Fruit fly (Drosophila melanogaster) whole organism, embryonic: ENCODE data around the gene CG5326.

Experiments used
- Abd-B ChIP-seq: fragments of 200-800 bp; sonication (Bioruptor generic); optimal IDR thresholded peaks from 2 replicates; lab custom pipeline; 2018; ENCODE audit warnings: missing biosample characterization, mild to moderate bottlenecking, missing genetic modification characterization, moderate library complexity
- Aef1 ChIP-seq: fragments of 200-800 bp; sonication (Bioruptor generic); IDR thresholded peaks from 3 replicates; pipeline ENCODE4 v1.3.6; 2022; ENCODE audit warnings: missing biosample characterization, missing genetic modification characterization
- Awh ChIP-seq: fragments of 200-800 bp; sonication (Bioruptor generic); IDR thresholded peaks from 2 replicates; pipeline ENCODE4, ENCODE4 v1.3.6; 2022; ENCODE audit warnings: missing biosample characterization, missing genetic modification characterization
- BtbVII ChIP-seq: fragments of 200-800 bp; sonication (Bioruptor generic); optimal IDR thresholded peaks from 3 replicates; lab custom pipeline; 2017; ENCODE audit warnings: missing biosample characterization, mild to moderate bottlenecking, missing genetic modification characterization
- Bteb2 ChIP-seq: fragments of 200-800 bp; sonication (Bioruptor generic); optimal IDR thresholded peaks from 2 replicates; lab custom pipeline; 2016; ENCODE audit warnings: missing biosample characterization, missing genetic modification characterization
- CG10654 ChIP-seq: fragments of 200-800 bp; sonication (Bioruptor generic); optimal IDR thresholded peaks from 2 replicates; lab custom pipeline; 2016; ENCODE audit warnings: missing biosample characterization, missing genetic modification characterization
- CG12104 ChIP-seq: fragments of 200-800 bp; sonication (Bioruptor generic); optimal IDR thresholded peaks from 3 replicates; lab custom pipeline; 2016; ENCODE audit warnings: missing biosample characterization, missing genetic modification characterization
- CG13287 ChIP-seq: fragments of 200-800 bp; sonication (Bioruptor generic); IDR thresholded peaks from 2 replicates; pipeline ENCODE4 v1.3.6; 2022; ENCODE audit warnings: missing biosample characterization, missing genetic modification characterization; ENCODE audit not compliant: partially characterized antibody
- CG14667 ChIP-seq: fragments of 200-800 bp; sonication (Bioruptor generic); IDR thresholded peaks from 2 replicates; pipeline ENCODE4 v1.3.6; 2022; ENCODE audit warnings: missing biosample characterization, missing genetic modification characterization
- CG15514 ChIP-seq: fragments of 200-800 bp; sonication (Bioruptor generic); optimal IDR thresholded peaks from 3 replicates; lab custom pipeline; 2017; ENCODE audit warnings: missing biosample characterization, missing genetic modification characterization, mild to moderate bottlenecking, moderate library complexity, missing genetic modification reagents
- CG17361 ChIP-seq: fragments of 200-800 bp; sonication (Bioruptor generic); IDR thresholded peaks from 3 replicates; pipeline ENCODE4 v1.3.6; 2022; ENCODE audit warnings: missing biosample characterization, missing genetic modification characterization
- CG32767 ChIP-seq: fragments of 200-800 bp; sonication (Bioruptor generic); IDR thresholded peaks from 2 replicates; pipeline ENCODE4 v1.3.6; 2022; ENCODE audit warnings: missing biosample characterization, missing genetic modification characterization
- CG34224 ChIP-seq: fragments of 200-800 bp; sonication (Bioruptor generic); IDR thresholded peaks from 3 replicates; pipeline ENCODE4 v1.3.6; 2022; ENCODE audit warnings: missing biosample characterization, missing genetic modification characterization; ENCODE audit not compliant: partially characterized antibody
- CG42726 ChIP-seq: fragments of 200-800 bp; sonication (Bioruptor generic); IDR thresholded peaks from 2 replicates; pipeline ENCODE4 v1.3.6; 2022; ENCODE audit warnings: missing biosample characterization, missing genetic modification characterization; ENCODE audit not compliant: partially characterized antibody
- CG4404 ChIP-seq: fragments of 200-800 bp; sonication (Bioruptor generic); IDR thresholded peaks from 2 replicates; pipeline ENCODE4 v1.3.6; 2022; ENCODE audit warnings: missing biosample characterization, missing genetic modification characterization
- CG4707 ChIP-seq: fragments of 200-800 bp; sonication (Bioruptor generic); optimal IDR thresholded peaks from 2 replicates; lab custom pipeline; 2018; ENCODE audit warnings: missing biosample characterization, mild to moderate bottlenecking, missing genetic modification characterization, moderate library complexity
- CG5953 ChIP-seq: fragments of 200-800 bp; sonication (Bioruptor generic); IDR thresholded peaks from 2 replicates; pipeline ENCODE4 v1.3.6; 2022; ENCODE audit warnings: missing biosample characterization, missing genetic modification characterization
- CG7928 ChIP-seq: fragments of 200-800 bp; sonication (Bioruptor generic); optimal IDR thresholded peaks from 2 replicates; lab custom pipeline; 2017; ENCODE audit warnings: missing biosample characterization, mild to moderate bottlenecking, missing genetic modification characterization
- CG8290 ChIP-seq, 3 experiments: fragments of 200-800 bp; sonication (Bioruptor generic); optimal IDR thresholded peaks; 2 replicates each; lab custom pipeline; 2016 to 2019; ENCODE audit warnings: missing biosample characterization in 3 of 3, missing genetic modification characterization in 3 of 3, mild to moderate bottlenecking in 2 of 3, moderate library complexity in 1 of 3
- CG8359 ChIP-seq: fragments of 200-800 bp; sonication (Bioruptor generic); optimal IDR thresholded peaks from 2 replicates; lab custom pipeline; 2017; ENCODE audit warnings: missing biosample characterization, mild to moderate bottlenecking, missing genetic modification characterization, borderline replicate concordance
- Doc3 ChIP-seq: fragments of 200-800 bp; sonication (Bioruptor generic); IDR thresholded peaks from 3 replicates; pipeline ENCODE4 v1.3.6; 2022; ENCODE audit warnings: missing biosample characterization, missing genetic modification characterization; ENCODE audit not compliant: partially characterized antibody
- Dref ChIP-seq: fragments of 200-800 bp; sonication (Bioruptor generic); IDR thresholded peaks from 2 replicates; pipeline ENCODE4 v1.3.6; 2022; ENCODE audit warnings: missing biosample characterization, missing genetic modification characterization
- HLH54F ChIP-seq: fragments of 200-800 bp; sonication (Bioruptor generic); optimal IDR thresholded peaks from 3 replicates; lab custom pipeline; 2016; ENCODE audit warnings: missing biosample characterization, missing genetic modification characterization
- HmgZ ChIP-seq: fragments of 200-800 bp; sonication (Bioruptor generic); optimal IDR thresholded peaks from 2 replicates; lab custom pipeline; 2018; ENCODE audit warnings: missing biosample characterization, mild to moderate bottlenecking, missing genetic modification characterization
- Kr ChIP-seq: fragments of 200-800 bp; sonication (Bioruptor generic); optimal IDR thresholded peaks from 2 replicates; lab custom pipeline; 2017; ENCODE audit warnings: missing biosample characterization, mild to moderate bottlenecking, missing genetic modification characterization
- Mrtf ChIP-seq: fragments of 200-800 bp; sonication (Bioruptor generic); IDR thresholded peaks from 3 replicates; pipeline ENCODE4 v1.3.6; 2022; ENCODE audit warnings: missing biosample characterization, missing genetic modification characterization
- Sry-β ChIP-seq: fragments of 200-800 bp; sonication (Bioruptor generic); optimal IDR thresholded peaks from 2 replicates; lab custom pipeline; 2018; ENCODE audit warnings: missing biosample characterization, mild to moderate bottlenecking, missing genetic modification characterization, moderate library complexity
- Stat92E ChIP-seq, 3 experiments: fragments of >200 bp in 2 of 3; fragments of 200-800 bp in 1 of 3; sonication (Bioruptor generic) in 1 of 3; optimal IDR thresholded peaks; 2 replicates each; lab custom pipeline; 2017 to 2019; ENCODE audit warnings: missing biosample characterization in 3 of 3, missing genetic modification characterization in 3 of 3, mild to moderate bottlenecking in 1 of 3, moderate library complexity in 1 of 3
- Trl ChIP-seq, 3 experiments: fragments of >200 bp in 2 of 3; fragments of 200-800 bp in 1 of 3; sonication (Bioruptor generic) in 1 of 3; optimal IDR thresholded peaks; 2 replicates in 1 of 3; 3 replicates in 2 of 3; lab custom pipeline; 2016 to 2017; ENCODE audit warnings: missing biosample characterization in 1 of 3, missing genetic modification characterization in 1 of 3
- aop ChIP-seq: fragments of 200-800 bp; sonication (Bioruptor generic); IDR thresholded peaks from 2 replicates; pipeline ENCODE4 v1.3.6; 2022; ENCODE audit warnings: missing biosample characterization, missing genetic modification characterization
- ato ChIP-seq: fragments of 200-800 bp; sonication (Bioruptor generic); IDR thresholded peaks from 2 replicates; pipeline ENCODE4 v1.3.6; 2022; ENCODE audit warnings: missing biosample characterization, missing genetic modification characterization; ENCODE audit not compliant: partially characterized antibody
- danr ChIP-seq: fragments of 200-800 bp; sonication (Bioruptor generic); IDR thresholded peaks from 2 replicates; pipeline ENCODE4 v1.3.6; 2022; ENCODE audit warnings: missing biosample characterization, missing genetic modification characterization
- dpn ChIP-seq, 2 experiments: fragments of 200-800 bp; sonication (Bioruptor generic); optimal IDR thresholded peaks; 3 replicates each; lab custom pipeline; 2016; ENCODE audit warnings: missing biosample characterization in 2 of 2, missing genetic modification characterization in 2 of 2
- en ChIP-seq: fragments of 200-800 bp; sonication (Bioruptor generic); optimal IDR thresholded peaks from 2 replicates; lab custom pipeline; 2016; ENCODE audit warnings: missing biosample characterization, missing genetic modification characterization
- gce ChIP-seq: fragments of 200-800 bp; sonication (Bioruptor generic); IDR thresholded peaks from 3 replicates; pipeline ENCODE4 v1.3.6; 2022; ENCODE audit warnings: missing biosample characterization, missing genetic modification characterization
- gcm2 ChIP-seq: fragments of 200-800 bp; sonication (Bioruptor generic); optimal IDR thresholded peaks from 2 replicates; lab custom pipeline; 2016; ENCODE audit warnings: missing biosample characterization, missing genetic modification characterization
- gt ChIP-seq: fragments of 200-800 bp; sonication (Bioruptor generic); IDR thresholded peaks from 2 replicates; pipeline ENCODE4 v1.3.6; 2022; ENCODE audit warnings: missing biosample characterization, missing genetic modification characterization
- her ChIP-seq: fragments of 200-800 bp; sonication (Bioruptor generic); optimal IDR thresholded peaks from 2 replicates; lab custom pipeline; 2016; ENCODE audit warnings: missing biosample characterization, missing genetic modification characterization
- kah ChIP-seq: fragments of 200-800 bp; sonication (Bioruptor generic); optimal IDR thresholded peaks from 2 replicates; lab custom pipeline; 2018; ENCODE audit warnings: missing biosample characterization, mild to moderate bottlenecking, missing genetic modification characterization
- mam ChIP-seq: fragments of 200-800 bp; sonication (Bioruptor generic); optimal IDR thresholded peaks from 3 replicates; lab custom pipeline; 2016; ENCODE audit warnings: missing biosample characterization, missing genetic modification characterization
- repo ChIP-seq: fragments of 200-800 bp; sonication (Bioruptor generic); optimal IDR thresholded peaks from 2 replicates; lab custom pipeline; 2016; ENCODE audit warnings: missing biosample characterization, missing genetic modification characterization
- sens-2 ChIP-seq: fragments of 200-800 bp; sonication (Bioruptor generic); IDR thresholded peaks from 2 replicates; pipeline ENCODE4 v1.3.6; 2022; ENCODE audit warnings: missing biosample characterization, missing genetic modification characterization
- sna ChIP-seq: fragments of 200-800 bp; sonication (Bioruptor generic); IDR thresholded peaks from 2 replicates; pipeline ENCODE4 v1.3.6; 2022; ENCODE audit warnings: missing biosample characterization, missing genetic modification characterization; ENCODE audit not compliant: partially characterized antibody
- toy ChIP-seq: fragments of 200-800 bp; sonication (Bioruptor generic); IDR thresholded peaks from 2 replicates; pipeline ENCODE4 v1.3.6; 2022; ENCODE audit warnings: missing biosample characterization, missing genetic modification characterization
- trem ChIP-seq: fragments of 200-800 bp; optimal IDR thresholded peaks from 3 replicates; lab custom pipeline; 2019; ENCODE audit warnings: missing biosample characterization, mild to moderate bottlenecking, missing genetic modification characterization, moderate library complexity
- zf30C ChIP-seq: fragments of 200-800 bp; sonication (Bioruptor generic); optimal IDR thresholded peaks from 3 replicates; lab custom pipeline; 2018; ENCODE audit warnings: missing biosample characterization, mild to moderate bottlenecking, missing genetic modification characterization

The CG5326 gene

DNA sequence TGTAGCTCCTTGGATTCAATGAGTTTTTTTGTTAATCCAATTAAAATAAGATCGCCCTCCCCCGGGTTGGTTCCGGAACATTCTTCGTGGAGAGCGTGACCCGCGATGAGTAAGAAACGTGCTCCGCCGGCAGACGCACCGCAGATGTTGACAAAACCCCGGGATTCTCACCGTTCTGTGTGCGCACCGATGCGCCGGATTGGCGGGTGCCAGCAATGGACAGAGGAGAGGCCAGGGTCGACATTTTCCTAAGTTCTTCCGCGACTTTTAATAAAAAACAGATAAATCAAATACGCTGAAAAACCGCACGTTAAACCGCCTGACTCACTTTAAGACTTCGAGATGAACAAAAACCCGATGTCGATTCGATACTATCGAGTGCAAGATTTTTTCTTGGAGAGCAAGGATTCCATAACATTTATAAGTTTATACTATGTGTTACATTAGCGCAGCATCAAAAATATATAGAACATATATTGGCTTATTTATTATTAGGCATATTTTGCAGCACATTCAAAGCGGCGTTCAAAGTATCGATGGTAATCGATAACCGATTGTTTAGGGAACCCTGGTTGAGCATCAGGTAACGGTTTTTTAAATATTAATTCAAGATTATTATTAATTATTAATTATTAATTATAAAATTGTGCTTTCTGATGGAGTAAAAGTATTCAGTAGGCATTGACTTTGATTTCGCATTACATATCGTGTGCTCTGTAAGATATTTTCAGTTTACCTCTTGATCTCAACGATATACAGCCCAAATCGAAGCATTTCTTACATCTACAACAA, 48.4 kb downstream of the CG5326 start, which contains the start of the genes CCT1 and tHMG1 (continued):
- TF ChIP-seq danr (no peak), mam (GFP tag; lab: Kevin White, UChicago) (no peak), CG4404 (GFP tag; lab: Robert Waterston, UW) (no peak), sens-2 (GFP tag; lab: Robert Waterston, UW) (no peak), CG42726 (GFP tag; lab: Robert Waterston, UW) (peak; percentile 67; the same call in 1 of the 2 replicates), Abd-B (no peak), en (no peak), toy (GFP tag; lab: Robert Waterston, UW) (no peak), Kr (GFP tag; lab: Kevin White, UChicago) (no peak), CG12104 (GFP tag; lab: Kevin White, UChicago) (no peak), CG8290 (GFP tag; optimal IDR thresholded peaks at IDR 0.05; lab: Kevin White, UChicago) (no peak), CG8290 (tag; optimal IDR thresholded peaks at IDR 0.05; lab: Kevin White, UChicago) (no peak), gcm2 (GFP tag; lab: Kevin White, UChicago) (no peak), dpn (GFP tag; optimal IDR thresholded peaks at IDR 0.05; lab: Kevin White, UChicago) (peak in 1 of 2 experiments; percentile 1), CG8359 (GFP tag; lab: Kevin White, UChicago) (no peak), Stat92E (GFP tag; optimal IDR thresholded peaks at IDR 0.05; lab: Kevin White, UChicago) (no peak), CG4707 (GFP tag; lab: Kevin White, UChicago) (no peak), CG10654 (GFP tag; lab: Kevin White, UChicago) (no peak)

DNA sequence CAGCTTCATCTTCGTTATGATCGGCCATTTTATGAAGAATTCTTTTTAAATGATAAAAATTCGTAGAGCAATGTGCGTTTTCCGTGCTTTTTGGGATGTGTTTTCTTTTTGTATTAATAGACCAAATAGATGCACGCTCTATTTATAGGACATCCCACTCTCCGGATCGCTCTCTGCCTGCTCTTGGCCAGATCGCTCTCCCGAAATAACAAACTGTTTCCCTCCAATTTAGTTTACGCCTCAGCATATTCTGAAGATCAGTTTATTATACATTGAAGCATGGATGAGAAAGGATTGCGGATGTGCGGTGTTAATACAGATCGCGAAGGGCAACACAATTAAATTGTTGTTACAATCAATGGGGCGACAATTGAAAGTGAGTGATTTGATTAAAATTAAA, 50.9 kb downstream of the CG5326 start, which contains the start of gene CG5376:
Gene CG5376 (minus strand): TSS at position 101 of the 400 bp plus-strand sequence.
- TF ChIP-seq CG5953 (no peak), Trl (optimal IDR thresholded peaks at IDR 0.05; lab: Kevin White, UChicago) (peak; percentile 12 to 13), Trl (GFP tag; optimal IDR thresholded peaks at IDR 0.05; lab: Kevin White, UChicago) (no peak), Awh (GFP tag; lab: Robert Waterston, UW) (no peak), Bteb2 (GFP tag; lab: Kevin White, UChicago) (no peak), gce (no peak), ato (no peak)

DNA sequence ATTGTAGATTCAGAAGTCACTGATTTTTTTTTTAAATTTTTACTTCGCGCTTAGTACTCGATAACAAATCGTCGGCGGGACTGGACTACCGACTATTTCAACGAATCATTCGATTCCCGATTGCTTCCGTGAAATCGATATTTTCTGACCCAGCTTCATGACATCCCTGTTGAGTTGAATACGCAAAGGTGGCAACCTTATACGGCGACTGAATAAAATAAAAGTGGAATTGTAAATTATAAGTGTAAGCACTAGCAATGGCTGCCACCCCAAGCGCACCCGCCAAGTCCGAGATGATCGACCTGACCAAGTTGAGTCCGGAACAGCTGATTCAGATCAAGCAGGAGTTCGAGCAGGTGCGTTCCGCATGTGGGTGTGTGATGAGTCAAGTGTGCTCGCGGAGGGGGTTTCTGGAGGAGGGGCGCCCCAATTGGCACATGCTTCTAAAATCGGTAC, 52.7 kb downstream of the CG5326 start, which contains the start of gene Pfdn5:
Gene Pfdn5 (plus strand): TSS at position 3 of the 456 bp plus-strand sequence.
- TF ChIP-seq ato, result peak; percentile 91
- no peak for TF ChIP-seq Mrtf (GFP tag; lab: Robert Waterston, UW)
- peak; percentile 73 for TF ChIP-seq HmgZ (tag; lab: Kevin White, UChicago)
- TF ChIP-seq aop (GFP tag; lab: Robert Waterston, UW), result no peak
- TF ChIP-seq CG34224 (GFP tag; lab: Robert Waterston, UW), result peak; percentile 88
- peak; percentile 78 for TF ChIP-seq trem (tag; lab: Kevin White, UChicago)
- peak; percentile 81 for TF ChIP-seq sna (GFP tag; lab: Robert Waterston, UW)
- TF ChIP-seq CG14667 (GFP tag; lab: Robert Waterston, UW), result no peak
- peak; percentile 98 for TF ChIP-seq Dref (GFP tag; lab: Robert Waterston, UW)
- TF ChIP-seq Sry-β, result peak; percentile 60
- TF ChIP-seq her (GFP tag; lab: Kevin White, UChicago), result no peak
- TF ChIP-seq Doc3 (GFP tag; lab: Robert Waterston, UW), result peak; percentile 62; the same call in 2 of the 3 replicates
- TF ChIP-seq CG13287 (GFP tag; lab: Robert Waterston, UW), result peak; percentile 87
- no peak for TF ChIP-seq CG17361
- no peak for TF ChIP-seq Aef1
- no peak for TF ChIP-seq zf30C (GFP tag; lab: Kevin White, UChicago)
- no peak for TF ChIP-seq BtbVII (GFP tag; lab: Kevin White, UChicago)
- no peak for TF ChIP-seq kah (GFP tag; lab: Kevin White, UChicago)
- no peak for TF ChIP-seq HLH54F (GFP tag; lab: Kevin White, UChicago)
- TF ChIP-seq CG7928, result peak; percentile 53
- TF ChIP-seq CG32767 (GFP tag; lab: Robert Waterston, UW), result no peak
- TF ChIP-seq gt (GFP tag; lab: Robert Waterston, UW), result no peak
- TF ChIP-seq CG15514 (GFP tag; lab: Kevin White, UChicago), result peak; percentile 73
- no peak for TF ChIP-seq repo (GFP tag; lab: Kevin White, UChicago)
